Worm (Caenorhabditis elegans): ENCODE results near the gene R07B7.8.

DNA sequence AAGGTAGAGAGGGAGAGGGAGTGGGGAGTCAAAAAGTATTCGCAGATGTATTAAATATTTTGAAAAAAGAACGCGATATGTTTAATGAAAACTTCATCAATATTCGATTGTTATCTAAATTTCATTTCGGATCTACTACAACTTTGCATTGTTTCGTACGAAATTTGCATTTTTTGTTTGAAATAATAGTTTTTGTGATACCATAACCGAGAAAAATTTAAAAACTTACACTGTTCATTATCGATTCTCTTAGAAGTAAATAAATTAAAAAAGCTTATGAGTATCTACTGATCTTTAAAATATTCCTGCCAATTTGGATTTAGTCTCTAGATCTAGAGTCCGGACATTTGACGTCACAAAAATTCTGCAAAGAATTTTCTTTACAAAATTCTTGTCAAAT is 3.8 kb downstream of the R07B7.8 start, which contains the start of gene R07B7.9:
- TF ChIP-seq snpc-4 (tag; optimal IDR thresholded peaks at IDR 0.05): no peak
- TF ChIP-seq elt-1 (tag; optimal IDR thresholded peaks at IDR 0.05; ENCODE audit: borderline replicate concordance, insufficient read depth): no peak
- TF ChIP-seq ceh-83 (GFP tag; optimal IDR thresholded peaks at IDR 0.05): no peak
- no peak for TF ChIP-seq nhr-28 (tag; optimal IDR thresholded peaks at IDR 0.05)
- TF ChIP-seq mep-1 (tag; optimal IDR thresholded peaks at IDR 0.05): no peak
- TF ChIP-seq M03D4.4 (tag; optimal IDR thresholded peaks at IDR 0.05): no peak
- TF ChIP-seq sptf-1 (tag; optimal IDR thresholded peaks at IDR 0.05): no peak
- TF ChIP-seq nhr-237 (tag; optimal IDR thresholded peaks at IDR 0.05): no peak
- TF ChIP-seq blmp-1 (tag; optimal IDR thresholded peaks at IDR 0.05): no peak
- no peak for TF ChIP-seq unc-62 (GFP tag; optimal IDR thresholded peaks at IDR 0.05)
- no peak for TF ChIP-seq ztf-11 (tag; optimal IDR thresholded peaks at IDR 0.05)
- TF ChIP-seq nhr-12 (tag; optimal IDR thresholded peaks at IDR 0.05): no peak
- TF ChIP-seq unc-120 (tag; optimal IDR thresholded peaks at IDR 0.05; ENCODE audit: poor library complexity, severe bottlenecking): no peak
- TF ChIP-seq bed-3 (GFP tag; optimal IDR thresholded peaks at IDR 0.05): no peak
